Fruit fly (Drosophila melanogaster) whole organism, prepupa: ENCODE data around the gene CG42238.

Source experiments
- Blimp-1 ChIP-seq: fragments of 200-800 bp; sonication (Bioruptor generic); optimal IDR thresholded peaks from 3 replicates; lab custom pipeline; 2017; ENCODE audit warnings: missing biosample characterization, missing genetic modification characterization, mild to moderate bottlenecking, moderate library complexity, missing genetic modification reagents
- CG10631 ChIP-seq: fragments of 200-800 bp; sonication (Bioruptor generic); optimal IDR thresholded peaks from 2 replicates; lab custom pipeline; 2016; ENCODE audit warnings: missing biosample characterization, missing genetic modification characterization
- CG10669 ChIP-seq: fragments of 200-800 bp; sonication (Bioruptor generic); optimal IDR thresholded peaks from 3 replicates; lab custom pipeline; 2018; ENCODE audit warnings: missing biosample characterization, mild to moderate bottlenecking, missing genetic modification characterization, moderate library complexity
- CG11294 ChIP-seq: fragments of 200-800 bp; sonication (Bioruptor generic); IDR thresholded peaks from 2 replicates; pipeline ENCODE4 v1.3.6; 2022; ENCODE audit warnings: missing biosample characterization, missing genetic modification characterization
- CG15336 ChIP-seq: fragments of 200-800 bp; sonication (Bioruptor generic); IDR thresholded peaks from 2 replicates; pipeline ENCODE4 v1.3.6; 2022; ENCODE audit warnings: missing biosample characterization, missing genetic modification characterization
- CG1621 ChIP-seq: fragments of 200-800 bp; sonication (Bioruptor generic); optimal IDR thresholded peaks from 3 replicates; lab custom pipeline; 2018; ENCODE audit warnings: missing biosample characterization, mild to moderate bottlenecking, missing genetic modification characterization
- CG3032 ChIP-seq: fragments of 200-800 bp; optimal IDR thresholded peaks from 2 replicates; lab custom pipeline; 2019; ENCODE audit warnings: missing biosample characterization, mild to moderate bottlenecking, missing genetic modification characterization, moderate library complexity
- CG32006 ChIP-seq: fragments of 200-800 bp; sonication (Bioruptor generic); optimal IDR thresholded peaks from 3 replicates; lab custom pipeline; 2017; ENCODE audit warnings: missing biosample characterization, mild to moderate bottlenecking, missing genetic modification characterization
- CG34406 ChIP-seq: fragments of 200-800 bp; sonication (Bioruptor generic); optimal IDR thresholded peaks from 3 replicates; lab custom pipeline; 2016; ENCODE audit warnings: missing biosample characterization, missing genetic modification characterization
- CG3919 ChIP-seq: fragments of 200-800 bp; sonication (Bioruptor generic); optimal IDR thresholded peaks from 3 replicates; lab custom pipeline; 2016; ENCODE audit warnings: missing biosample characterization, missing genetic modification characterization
- CG4318 ChIP-seq: fragments of 200-800 bp; sonication (Bioruptor generic); optimal IDR thresholded peaks from 3 replicates; lab custom pipeline; 2017; ENCODE audit warnings: missing biosample characterization, mild to moderate bottlenecking, missing genetic modification characterization
- CG6163 ChIP-seq: fragments of 200-800 bp; sonication (Bioruptor generic); IDR thresholded peaks from 3 replicates; pipeline ENCODE4 v1.3.6; 2022; ENCODE audit warnings: missing biosample characterization, missing genetic modification characterization
- CG6276 ChIP-seq: fragments of 200-800 bp; sonication (Bioruptor generic); optimal IDR thresholded peaks from 2 replicates; lab custom pipeline; 2017; ENCODE audit warnings: missing biosample characterization, mild to moderate bottlenecking, missing genetic modification characterization
- CG6792 ChIP-seq: fragments of 200-800 bp; sonication (Bioruptor generic); optimal IDR thresholded peaks from 3 replicates; lab custom pipeline; 2016; ENCODE audit warnings: missing biosample characterization, missing genetic modification characterization
- CG6808 ChIP-seq: fragments of 200-800 bp; sonication (Bioruptor generic); optimal IDR thresholded peaks from 3 replicates; lab custom pipeline; 2017; ENCODE audit warnings: missing biosample characterization, missing genetic modification characterization, mild to moderate bottlenecking, moderate library complexity, missing genetic modification reagents
- CG6854 ChIP-seq: fragments of 200-800 bp; sonication (Bioruptor generic); optimal IDR thresholded peaks from 2 replicates; lab custom pipeline; 2017; ENCODE audit warnings: missing biosample characterization, mild to moderate bottlenecking, missing genetic modification characterization
- CG7368 ChIP-seq: fragments of 200-800 bp; sonication (Bioruptor generic); optimal IDR thresholded peaks from 3 replicates; lab custom pipeline; 2016; ENCODE audit warnings: missing biosample characterization, missing genetic modification characterization
- CG8119 ChIP-seq: fragments of 200-800 bp; sonication (Bioruptor generic); IDR thresholded peaks from 3 replicates; pipeline ENCODE4 v1.3.6; 2022; ENCODE audit warnings: missing biosample characterization, missing genetic modification characterization
- CG8632 ChIP-seq: fragments of 200-800 bp; sonication (Bioruptor generic); optimal IDR thresholded peaks from 3 replicates; lab custom pipeline; 2016; ENCODE audit warnings: missing biosample characterization, missing genetic modification characterization
- CG9139 ChIP-seq: fragments of 200-800 bp; sonication (Bioruptor generic); optimal IDR thresholded peaks from 3 replicates; lab custom pipeline; 2017; ENCODE audit warnings: missing biosample characterization, mild to moderate bottlenecking, missing genetic modification characterization
- Eip78C ChIP-seq: fragments of 200-800 bp; sonication (Bioruptor generic); peaks from one replicate; lab custom pipeline; 2016; ENCODE audit warnings: missing biosample characterization, missing genetic modification characterization
- Eip93F ChIP-seq: fragments of 200-800 bp; sonication (Bioruptor generic); optimal IDR thresholded peaks from 2 replicates; lab custom pipeline; 2016; ENCODE audit warnings: missing biosample characterization, mild to moderate bottlenecking, missing genetic modification characterization
- Ets21C ChIP-seq: fragments of 200-800 bp; sonication (Bioruptor generic); optimal IDR thresholded peaks from 3 replicates; lab custom pipeline; 2016; ENCODE audit warnings: missing biosample characterization, missing genetic modification characterization
- Ets96B ChIP-seq: fragments of 200-800 bp; optimal IDR thresholded peaks from 2 replicates; lab custom pipeline; 2019; ENCODE audit warnings: missing biosample characterization, mild to moderate bottlenecking, missing genetic modification characterization, moderate library complexity
- Gug ChIP-seq: fragments of 200-800 bp; sonication (Bioruptor generic); IDR thresholded peaks from 2 replicates; pipeline ENCODE4 v1.3.6; 2022; ENCODE audit warnings: missing biosample characterization, missing genetic modification characterization
- Hr38 ChIP-seq: sonication (Bioruptor generic); optimal IDR thresholded peaks from 2 replicates; lab custom pipeline; 2016; ENCODE audit warnings: missing biosample characterization, missing genetic modification characterization
- Hr39 ChIP-seq: fragments of 200-800 bp; sonication (Bioruptor generic); optimal IDR thresholded peaks from 2 replicates; lab custom pipeline; 2016; ENCODE audit warnings: missing biosample characterization, missing genetic modification characterization
- Hr4 ChIP-seq: fragments of 200-800 bp; sonication (Bioruptor generic); optimal IDR thresholded peaks from 3 replicates; lab custom pipeline; 2016; ENCODE audit warnings: missing biosample characterization, missing genetic modification characterization
- Met ChIP-seq: fragments of 200-800 bp; sonication (Bioruptor generic); optimal IDR thresholded peaks from 3 replicates; lab custom pipeline; 2016; ENCODE audit warnings: missing biosample characterization, missing genetic modification characterization
- OdsH ChIP-seq: fragments of 200-800 bp; sonication (Bioruptor generic); optimal IDR thresholded peaks from 3 replicates; lab custom pipeline; 2016; ENCODE audit warnings: missing biosample characterization, missing genetic modification characterization
- Sox102F ChIP-seq: fragments of 200-800 bp; sonication (Bioruptor generic); optimal IDR thresholded peaks from 2 replicates; lab custom pipeline; 2016; ENCODE audit warnings: missing biosample characterization, mild to moderate bottlenecking, missing genetic modification characterization
- Sox14 ChIP-seq: fragments of 200-800 bp; sonication (Bioruptor generic); optimal IDR thresholded peaks from 3 replicates; lab custom pipeline; 2016; ENCODE audit warnings: missing biosample characterization, missing genetic modification characterization
- achi ChIP-seq: fragments of 200-800 bp; sonication (Bioruptor generic); optimal IDR thresholded peaks from 3 replicates; lab custom pipeline; 2016; ENCODE audit warnings: missing biosample characterization, missing genetic modification characterization
- acj6 ChIP-seq: fragments of 200-800 bp; sonication (Bioruptor generic); optimal IDR thresholded peaks from 3 replicates; lab custom pipeline; 2016; ENCODE audit warnings: missing biosample characterization, missing genetic modification characterization
- dac ChIP-seq: fragments of 200-800 bp; sonication (Bioruptor generic); optimal IDR thresholded peaks from 2 replicates; lab custom pipeline; 2017; ENCODE audit warnings: missing biosample characterization, mild to moderate bottlenecking, missing genetic modification characterization
- dsx ChIP-seq: fragments of 200-800 bp; optimal IDR thresholded peaks from 3 replicates; lab custom pipeline; 2019; ENCODE audit warnings: missing biosample characterization, mild to moderate bottlenecking, missing genetic modification characterization, moderate library complexity; ENCODE audit not compliant: poor library complexity, severe bottlenecking
- eg ChIP-seq: fragments of 200-800 bp; sonication (Bioruptor generic); IDR thresholded peaks from 3 replicates; pipeline ENCODE4 v1.3.6; 2022; ENCODE audit warnings: missing biosample characterization, missing genetic modification characterization
- fkh ChIP-seq: fragments of 200-800 bp; sonication (Bioruptor generic); optimal IDR thresholded peaks from 3 replicates; lab custom pipeline; 2017; ENCODE audit warnings: missing biosample characterization, mild to moderate bottlenecking, missing genetic modification characterization, moderate library complexity
- net ChIP-seq: fragments of 200-800 bp; sonication (Bioruptor generic); optimal IDR thresholded peaks from 3 replicates; lab custom pipeline; 2016; ENCODE audit warnings: missing biosample characterization, missing genetic modification characterization
- pdm3 ChIP-seq: fragments of 200-800 bp; sonication (Bioruptor generic); optimal IDR thresholded peaks from 3 replicates; lab custom pipeline; 2016; ENCODE audit warnings: missing biosample characterization, missing genetic modification characterization
- spab ChIP-seq: fragments of 200-800 bp; sonication (Bioruptor generic); optimal IDR thresholded peaks from 2 replicates; lab custom pipeline; 2017; ENCODE audit warnings: missing biosample characterization, mild to moderate bottlenecking, missing genetic modification characterization, missing genetic modification reagents
- ss ChIP-seq, 2 experiments: fragments of 200-800 bp; sonication (Bioruptor generic); optimal IDR thresholded peaks; 2 replicates in 1 of 2; 3 replicates in 1 of 2; lab custom pipeline; 2017 to 2018; ENCODE audit warnings: mild to moderate bottlenecking in 2 of 2, missing biosample characterization in 2 of 2, missing genetic modification characterization in 2 of 2, moderate library complexity in 1 of 2
- topi ChIP-seq: fragments of 200-800 bp; sonication (Bioruptor generic); optimal IDR thresholded peaks from 3 replicates; lab custom pipeline; 2016; ENCODE audit warnings: missing biosample characterization, missing genetic modification characterization
- vri ChIP-seq: fragments of 200-800 bp; sonication (Bioruptor generic); optimal IDR thresholded peaks from 3 replicates; lab custom pipeline; 2016; ENCODE audit warnings: missing biosample characterization, mild to moderate bottlenecking, missing genetic modification characterization

Gene CG42238

dm6 chr2L:21070825-21071224 lies 18.9 kb upstream of the CG42238 start:
- TF ChIP-seq vri (GFP tag; lab: Kevin White, UChicago) (peak; percentile 56), OdsH (no peak), net (GFP tag; lab: Kevin White, UChicago) (no peak), Eip78C (GFP tag; lab: Kevin White, UChicago) (peak; percentile 70), CG1621 (no peak)

dm6 chr2L:21069776-21070175 lies 17.8 kb upstream of the CG42238 start:
- no peak for TF ChIP-seq Eip93F (GFP tag; lab: Kevin White, UChicago)
- no peak for TF ChIP-seq CG4318 (GFP tag; lab: Kevin White, UChicago)
- no peak for TF ChIP-seq CG10631
- TF ChIP-seq CG10669 = no peak
- TF ChIP-seq pdm3 = no peak

dm6 chr2L:21067137-21067536 lies 15.2 kb upstream of the CG42238 start:
- TF ChIP-seq Gug = peak; percentile 35; the same call in 1 of the 2 replicates
- peak; percentile 40 for TF ChIP-seq Hr4 (GFP tag; lab: Kevin White, UChicago)
- peak; percentile 11 for TF ChIP-seq CG4318 (GFP tag; lab: Kevin White, UChicago)
- TF ChIP-seq dsx (GFP tag; lab: Kevin White, UChicago) = no peak
- TF ChIP-seq CG15336 (GFP tag; lab: Robert Waterston, UW) = peak; percentile 53; the same call in 1 of the 2 replicates
- peak; percentile 50 for TF ChIP-seq Eip78C (GFP tag; lab: Kevin White, UChicago)
- TF ChIP-seq CG6163 (GFP tag; lab: Robert Waterston, UW) = no peak
- peak; percentile 74 for TF ChIP-seq CG32006 (GFP tag; lab: Kevin White, UChicago)
- peak; percentile 43; the same call in 2 of the 3 replicates for TF ChIP-seq CG8119 (GFP tag; lab: Robert Waterston, UW)
- TF ChIP-seq CG10669 = no peak
- TF ChIP-seq Hr39 (GFP tag; lab: Kevin White, UChicago) = no peak
- TF ChIP-seq CG6276 = peak; percentile 59
- TF ChIP-seq dac (GFP tag; lab: Kevin White, UChicago) = no peak
- no peak for TF ChIP-seq spab (GFP tag; lab: Kevin White, UChicago)
- TF ChIP-seq CG7368 (GFP tag; lab: Kevin White, UChicago) = no peak
- no peak for TF ChIP-seq CG8632 (GFP tag; lab: Kevin White, UChicago)
- TF ChIP-seq CG11294 (GFP tag; lab: Robert Waterston, UW) = peak; percentile 44; the same call in 1 of the 2 replicates
- no peak for TF ChIP-seq acj6 (GFP tag; lab: Kevin White, UChicago)
- no peak for TF ChIP-seq CG34406 (GFP tag; lab: Kevin White, UChicago)
- TF ChIP-seq eg (GFP tag; lab: Robert Waterston, UW) = peak; percentile 38; the same call in 1 of the 3 replicates
- no peak for TF ChIP-seq achi (GFP tag; lab: Kevin White, UChicago)
- TF ChIP-seq pdm3 = no peak
- no peak for TF ChIP-seq Blimp-1 (GFP tag; lab: Kevin White, UChicago)
- no peak for TF ChIP-seq net (GFP tag; lab: Kevin White, UChicago)

- no peak for TF ChIP-seq Eip78C (GFP tag; lab: Kevin White, UChicago)
- TF ChIP-seq CG6854 (GFP tag; lab: Kevin White, UChicago) = no peak
- peak; percentile 3 for TF ChIP-seq dac (GFP tag; lab: Kevin White, UChicago)
- TF ChIP-seq CG3919 = peak; percentile 2
- TF ChIP-seq Ets21C (GFP tag; lab: Kevin White, UChicago) = no peak
- no peak for TF ChIP-seq CG10669
- no peak for TF ChIP-seq CG1621
- no peak for TF ChIP-seq CG10631
- TF ChIP-seq fkh (GFP tag; lab: Kevin White, UChicago) = no peak
- no peak for TF ChIP-seq ss (GFP tag; optimal IDR thresholded peaks at IDR 0.05; lab: Kevin White, UChicago)
- TF ChIP-seq Sox14 = no peak
- no peak for TF ChIP-seq Sox102F
- peak; percentile 28; the same call in 1 of the 2 replicates for TF ChIP-seq CG15336 (GFP tag; lab: Robert Waterston, UW)
- TF ChIP-seq acj6 (GFP tag; lab: Kevin White, UChicago) = no peak
- no peak for TF ChIP-seq vri (GFP tag; lab: Kevin White, UChicago)
- no peak for TF ChIP-seq Ets96B (tag; lab: Kevin White, UChicago)
- no peak for TF ChIP-seq CG6808
- TF ChIP-seq CG6163 (GFP tag; lab: Robert Waterston, UW) = no peak
- TF ChIP-seq CG9139 = no peak
- TF ChIP-seq CG3032 = no peak
- TF ChIP-seq Gug = peak; percentile 56
- no peak for TF ChIP-seq Met (GFP tag; lab: Kevin White, UChicago)
- peak; percentile 16 for TF ChIP-seq pdm3
- TF ChIP-seq Hr38 (GFP tag; lab: Kevin White, UChicago) = no peak
- TF ChIP-seq CG8632 (GFP tag; lab: Kevin White, UChicago) = no peak
- no peak for TF ChIP-seq topi (GFP tag; lab: Kevin White, UChicago)
- peak; percentile 47 for TF ChIP-seq Hr4 (GFP tag; lab: Kevin White, UChicago)
- no peak for TF ChIP-seq CG6792
- TF ChIP-seq CG11294 (GFP tag; lab: Robert Waterston, UW) = peak; percentile 45; the same call in 1 of the 2 replicates
These were observed 13.9 kb upstream of the CG42238 start for dm6 chr2L:21065889-21066288.
